Fruit fly (Drosophila melanogaster): ENCODE data around the gene CG34250.

CG34250 gene

DNA sequence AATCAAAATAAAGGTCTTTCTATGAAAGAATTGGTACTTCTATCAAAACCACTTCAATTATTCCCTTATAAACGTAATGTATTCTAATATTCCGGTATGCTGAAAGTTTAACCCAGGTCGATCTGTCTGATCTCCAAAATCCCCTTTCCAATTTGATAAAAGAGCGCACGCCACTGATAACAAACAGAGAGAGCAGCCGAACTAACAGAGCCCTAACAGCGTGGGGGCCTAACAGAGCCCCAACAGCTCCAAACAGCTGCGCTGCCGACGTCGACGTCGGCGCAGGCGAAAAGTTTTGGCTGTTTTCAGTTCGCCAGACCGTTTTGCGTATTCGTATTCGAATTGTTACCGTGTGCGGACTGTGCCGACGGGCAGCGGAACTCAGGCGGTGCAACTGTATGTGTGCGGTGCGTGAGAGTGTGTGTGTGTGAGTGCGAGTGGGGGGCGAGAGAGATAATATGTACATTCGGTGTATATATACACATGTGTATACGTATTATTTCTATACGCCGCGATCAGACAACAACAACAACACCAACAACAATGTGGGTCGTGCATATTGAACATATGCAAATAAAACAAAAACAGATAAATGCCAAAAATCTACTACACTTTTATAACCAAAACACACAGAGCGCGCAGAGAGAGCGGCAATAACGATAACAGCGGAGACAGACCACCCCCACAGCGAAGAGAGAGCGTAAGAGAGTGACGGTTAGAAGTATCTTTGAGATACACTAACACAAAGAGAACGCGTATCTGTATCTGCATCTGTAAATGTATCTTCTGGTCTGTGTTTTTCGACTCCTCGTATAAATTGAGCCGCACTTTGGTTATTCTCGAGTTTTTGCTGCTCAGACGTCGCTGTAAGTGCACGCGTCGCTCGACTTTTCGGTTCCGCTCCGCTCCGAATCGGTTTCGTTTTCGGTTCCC is 11.0 kb downstream of the CG34250 start, which contains the start of gene Oatp74D (continued):
- TF ChIP-seq Atf-2 (GFP tag; optimal IDR thresholded peaks at IDR 0.05), result peak; percentile 11
- no peak for TF ChIP-seq ken (GFP tag; IDR thresholded peaks at IDR 0.05)
- no peak for TF ChIP-seq CG10565 (GFP tag; optimal IDR thresholded peaks at IDR 0.05)
- TF ChIP-seq usp (GFP tag; optimal IDR thresholded peaks at IDR 0.05), result no peak
- peak; percentile 73 for TF ChIP-seq CG1233 (GFP tag; optimal IDR thresholded peaks at IDR 0.05)
- TF ChIP-seq HLH54F (GFP tag; optimal IDR thresholded peaks at IDR 0.05), result peak; percentile 17
- no peak for TF ChIP-seq Max (GFP tag; optimal IDR thresholded peaks at IDR 0.05)
- peak; percentile 28 for TF ChIP-seq Antp (GFP tag; optimal IDR thresholded peaks at IDR 0.05)
- TF ChIP-seq CG9817 (tag; optimal IDR thresholded peaks at IDR 0.05), result no peak
- peak; percentile 45; the same call in 1 of the 3 replicates for TF ChIP-seq Dbx (GFP tag; IDR thresholded peaks at IDR 0.05)
- TF ChIP-seq aop (GFP tag; IDR thresholded peaks at IDR 0.05), result no peak
- TF ChIP-seq CG3065 (GFP tag; optimal IDR thresholded peaks at IDR 0.05), result no peak
- TF ChIP-seq stwl (tag; optimal IDR thresholded peaks at IDR 0.05), result no peak
- TF ChIP-seq emc (GFP tag; optimal IDR thresholded peaks at IDR 0.05), result no peak
- TF ChIP-seq otp (GFP tag; IDR thresholded peaks at IDR 0.05), result peak; percentile 62; the same call in 1 of the 3 replicates
- peak; percentile 87 for TF ChIP-seq pros (GFP tag; optimal IDR thresholded peaks at IDR 0.05)
- TF ChIP-seq kay (GFP tag; optimal IDR thresholded peaks at IDR 0.05), result no peak
- TF ChIP-seq cato (GFP tag; optimal IDR thresholded peaks at IDR 0.05; ENCODE audit: borderline replicate concordance), result peak; percentile 31
- peak; percentile 59; the same call in 2 of the 3 replicates for TF ChIP-seq ci (GFP tag; IDR thresholded peaks at IDR 0.05)
- peak in 1 of 2 experiments; percentile 34 for TF ChIP-seq bsh (GFP tag; optimal IDR thresholded peaks at IDR 0.05)
- TF ChIP-seq hkb (optimal IDR thresholded peaks at IDR 0.05), result no peak
- peak; percentile 44 for TF ChIP-seq hkb (GFP tag; IDR thresholded peaks at IDR 0.05)
- no peak for TF ChIP-seq jing (GFP tag; optimal IDR thresholded peaks at IDR 0.05)
- TF ChIP-seq Lhr (GFP tag; optimal IDR thresholded peaks at IDR 0.05), result peak; percentile 50
- peak; percentile 74 for TF ChIP-seq CG12071 (GFP tag; optimal IDR thresholded peaks at IDR 0.05)
- peak; percentile 60 for TF ChIP-seq her (GFP tag; optimal IDR thresholded peaks at IDR 0.05)
- TF ChIP-seq Dip2 (GFP tag; IDR thresholded peaks at IDR 0.05), result no peak
- peak; percentile 54 for TF ChIP-seq CG8281 (tag; optimal IDR thresholded peaks at IDR 0.05)
- TF ChIP-seq jigr1 (GFP tag; IDR thresholded peaks at IDR 0.05), result no peak
- TF ChIP-seq CG8359 (GFP tag; optimal IDR thresholded peaks at IDR 0.05; ENCODE audit: borderline replicate concordance), result peak; percentile 19
- TF ChIP-seq pita (GFP tag; optimal IDR thresholded peaks at IDR 0.05), result no peak
- TF ChIP-seq lab (GFP tag; optimal IDR thresholded peaks at IDR 0.05), result peak; percentile 72
- TF ChIP-seq cad (GFP tag; optimal IDR thresholded peaks at IDR 0.05), result no peak
- TF ChIP-seq exex (tag; optimal IDR thresholded peaks at IDR 0.05), result peak; percentile 36
- TF ChIP-seq dmrt99B (tag; optimal IDR thresholded peaks at IDR 0.05), result peak; percentile 58
- peak; percentile 58 for TF ChIP-seq CG31365 (tag; optimal IDR thresholded peaks at IDR 0.05)
- TF ChIP-seq grau (tag; optimal IDR thresholded peaks at IDR 0.05), result peak; percentile 26
- peak; percentile 13 for TF ChIP-seq CG18011 (GFP tag; optimal IDR thresholded peaks at IDR 0.05)
- no peak; the same call in 2 of the 3 replicates for TF ChIP-seq CG16813 (GFP tag; IDR thresholded peaks at IDR 0.05; ENCODE audit: partially characterized antibody)
- no peak for TF ChIP-seq Ptx1 (GFP tag; IDR thresholded peaks at IDR 0.05)
- peak; percentile 17 for TF ChIP-seq CG12219 (GFP tag; optimal IDR thresholded peaks at IDR 0.05)
- TF ChIP-seq Dll (GFP tag; IDR thresholded peaks at IDR 0.05; ENCODE audit: partially characterized antibody), result no peak
- TF ChIP-seq CG9876 (GFP tag; optimal IDR thresholded peaks at IDR 0.05), result no peak
- no peak for TF ChIP-seq prd (optimal IDR thresholded peaks at IDR 0.05)
- TF ChIP-seq prd (GFP tag; IDR thresholded peaks at IDR 0.05), result peak; percentile 54
- TF ChIP-seq CG2712 (tag; optimal IDR thresholded peaks at IDR 0.05), result peak; percentile 5
- TF ChIP-seq Usf (GFP tag; optimal IDR thresholded peaks at IDR 0.05), result no peak
- TF ChIP-seq CG1647 (GFP tag; optimal IDR thresholded peaks at IDR 0.05), result peak; percentile 13
- peak; percentile 49 for TF ChIP-seq grn (GFP tag; optimal IDR thresholded peaks at IDR 0.05)
